Fruit fly (Drosophila melanogaster) whole organism, embryonic: Measurements from ENCODE around the gene CG32176.

Source experiments
- Atf-2 ChIP-seq: fragments of 200-800 bp; sonication (Bioruptor generic); optimal IDR thresholded peaks from 2 replicates; lab custom pipeline; 2016; ENCODE audit warnings: missing biosample characterization, missing genetic modification characterization
- BEAF-32 ChIP-seq: fragments of 200-800 bp; sonication (Bioruptor generic); optimal IDR thresholded peaks from 3 replicates; lab custom pipeline; 2017; ENCODE audit warnings: missing biosample characterization, missing genetic modification characterization, mild to moderate bottlenecking, moderate library complexity, missing genetic modification reagents
- Blimp-1 ChIP-seq: fragments of 200-800 bp; sonication (Bioruptor generic); optimal IDR thresholded peaks from 3 replicates; lab custom pipeline; 2018; ENCODE audit warnings: missing biosample characterization, missing genetic modification characterization, mild to moderate bottlenecking, moderate library complexity, missing genetic modification reagents
- CG11723 ChIP-seq: fragments of 200-800 bp; sonication (Bioruptor generic); optimal IDR thresholded peaks from 2 replicates; lab custom pipeline; 2017; ENCODE audit warnings: missing biosample characterization, mild to moderate bottlenecking, missing genetic modification characterization
- CG12104 ChIP-seq: fragments of 200-800 bp; sonication (Bioruptor generic); optimal IDR thresholded peaks from 3 replicates; lab custom pipeline; 2016; ENCODE audit warnings: missing biosample characterization, missing genetic modification characterization
- CG12942 ChIP-seq: fragments of 200-800 bp; sonication (Bioruptor generic); optimal IDR thresholded peaks from 3 replicates; lab custom pipeline; 2016; ENCODE audit warnings: missing biosample characterization, missing genetic modification characterization
- CG13624 ChIP-seq: fragments of 200-800 bp; sonication (Bioruptor generic); optimal IDR thresholded peaks from 2 replicates; lab custom pipeline; 2016; ENCODE audit warnings: missing biosample characterization, missing genetic modification characterization
- CG14965 ChIP-seq: fragments of 200-800 bp; sonication (Bioruptor generic); optimal IDR thresholded peaks from 2 replicates; lab custom pipeline; 2016; ENCODE audit warnings: missing biosample characterization, missing genetic modification characterization, borderline replicate concordance
- CG15601 ChIP-seq: fragments of 200-800 bp; sonication (Bioruptor generic); optimal IDR thresholded peaks from 3 replicates; lab custom pipeline; 2019; ENCODE audit warnings: missing biosample characterization, mild to moderate bottlenecking, missing genetic modification characterization, moderate library complexity
- CG2712 ChIP-seq: fragments of 200-800 bp; optimal IDR thresholded peaks from 3 replicates; lab custom pipeline; 2019; ENCODE audit warnings: missing biosample characterization, mild to moderate bottlenecking, missing genetic modification characterization, moderate library complexity
- CG31388 ChIP-seq: fragments of 200-800 bp; sonication (Bioruptor generic); optimal IDR thresholded peaks from 2 replicates; lab custom pipeline; 2016; ENCODE audit warnings: missing biosample characterization, missing genetic modification characterization
- CG3163 ChIP-seq: fragments of 200-800 bp; sonication (Bioruptor generic); optimal IDR thresholded peaks from 3 replicates; lab custom pipeline; 2016; ENCODE audit warnings: missing biosample characterization, missing genetic modification characterization
- CG4707 ChIP-seq: fragments of 200-800 bp; sonication (Bioruptor generic); optimal IDR thresholded peaks from 2 replicates; lab custom pipeline; 2018; ENCODE audit warnings: missing biosample characterization, mild to moderate bottlenecking, missing genetic modification characterization, moderate library complexity
- CG5245 ChIP-seq: fragments of 200-800 bp; sonication (Bioruptor generic); optimal IDR thresholded peaks from 3 replicates; lab custom pipeline; 2016; ENCODE audit warnings: missing biosample characterization, missing genetic modification characterization
- CG6175 ChIP-seq: fragments of 200-800 bp; sonication (Bioruptor generic); IDR thresholded peaks from 3 replicates; pipeline ENCODE4 v1.3.6; 2022; ENCODE audit warnings: missing biosample characterization, missing genetic modification characterization
- CG6765 ChIP-seq: fragments of 200-800 bp; sonication (Bioruptor generic); optimal IDR thresholded peaks from 3 replicates; lab custom pipeline; 2017; ENCODE audit warnings: missing biosample characterization, mild to moderate bottlenecking, missing genetic modification characterization
- CG7987 ChIP-seq: fragments of 200-800 bp; sonication (Bioruptor generic); optimal IDR thresholded peaks from 2 replicates; lab custom pipeline; 2018; ENCODE audit warnings: missing biosample characterization, mild to moderate bottlenecking, missing genetic modification characterization, moderate library complexity
- CG8281 ChIP-seq: fragments of 200-800 bp; sonication (Bioruptor generic); optimal IDR thresholded peaks from 2 replicates; lab custom pipeline; 2018; ENCODE audit warnings: missing biosample characterization, mild to moderate bottlenecking, missing genetic modification characterization, moderate library complexity
- CG8924 ChIP-seq: fragments of 200-800 bp; optimal IDR thresholded peaks from 3 replicates; lab custom pipeline; 2019; ENCODE audit warnings: missing biosample characterization, mild to moderate bottlenecking, missing genetic modification characterization, moderate library complexity
- CG9817 ChIP-seq: fragments of 200-800 bp; sonication (Bioruptor generic); optimal IDR thresholded peaks from 2 replicates; lab custom pipeline; 2018; ENCODE audit warnings: missing biosample characterization, mild to moderate bottlenecking, missing genetic modification characterization, moderate library complexity
- Dip2 ChIP-seq: fragments of 200-800 bp; sonication (Bioruptor generic); IDR thresholded peaks from 2 replicates; pipeline ENCODE4 v1.3.6; 2022; ENCODE audit warnings: missing biosample characterization, missing genetic modification characterization
- Fer1 ChIP-seq: fragments of 200-800 bp; sonication (Bioruptor generic); optimal IDR thresholded peaks from 2 replicates; lab custom pipeline; 2017; ENCODE audit warnings: missing biosample characterization, mild to moderate bottlenecking, missing genetic modification characterization
- H15 ChIP-seq: fragments of 200-800 bp; sonication (Bioruptor generic); IDR thresholded peaks from 3 replicates; pipeline ENCODE4 v1.3.6; 2022; ENCODE audit warnings: missing biosample characterization, missing genetic modification characterization
- Jarid2 ChIP-seq: fragments of 200-800 bp; sonication (Bioruptor generic); optimal IDR thresholded peaks from 3 replicates; lab custom pipeline; 2017; ENCODE audit warnings: mild to moderate bottlenecking, missing biosample characterization, missing genetic modification reagents, missing genetic modification characterization
- Lpt ChIP-seq: fragments of >200 bp; optimal IDR thresholded peaks from 2 replicates; lab custom pipeline; 2018; ENCODE audit warnings: missing biosample characterization, missing genetic modification characterization
- MTF-1 ChIP-seq: fragments of 200-800 bp; sonication (Bioruptor generic); optimal IDR thresholded peaks from 2 replicates; lab custom pipeline; 2018; ENCODE audit warnings: missing biosample characterization, mild to moderate bottlenecking, missing genetic modification characterization, borderline replicate concordance
- Med ChIP-seq: fragments of 200-800 bp; sonication (Bioruptor generic); peaks from one replicate; lab custom pipeline; 2016; ENCODE audit warnings: missing biosample characterization, missing genetic modification characterization, mild to moderate bottlenecking, inconsistent platforms, moderate library complexity
- Oli ChIP-seq: fragments of 200-800 bp; sonication (Bioruptor generic); optimal IDR thresholded peaks from 2 replicates; lab custom pipeline; 2018; ENCODE audit warnings: missing biosample characterization, mild to moderate bottlenecking, missing genetic modification characterization, moderate library complexity
- Poxn ChIP-seq: fragments of 200-800 bp; sonication (Bioruptor generic); IDR thresholded peaks from 2 replicates; pipeline ENCODE4 v1.3.6; 2022; ENCODE audit warnings: missing biosample characterization, missing genetic modification characterization
- Ravus ChIP-seq: fragments of 200-800 bp; sonication (Bioruptor generic); IDR thresholded peaks from 2 replicates; pipeline ENCODE4 v1.3.6; 2022; ENCODE audit warnings: missing biosample characterization, missing genetic modification characterization
- Sry-δ ChIP-seq: fragments of 200-800 bp; sonication (Bioruptor generic); optimal IDR thresholded peaks from 2 replicates; lab custom pipeline; 2016; ENCODE audit warnings: missing biosample characterization, missing genetic modification characterization
- al ChIP-seq: fragments of 200-800 bp; sonication (Bioruptor generic); IDR thresholded peaks from 2 replicates; pipeline ENCODE4 v1.3.6; 2022; ENCODE audit warnings: missing biosample characterization, missing genetic modification characterization
- bbx ChIP-seq: fragments of 200-800 bp; sonication (Bioruptor generic); IDR thresholded peaks from 2 replicates; pipeline ENCODE4 v1.3.6; 2022; ENCODE audit warnings: missing biosample characterization, missing genetic modification characterization; ENCODE audit not compliant: partially characterized antibody
- cg ChIP-seq: fragments of 200-800 bp; sonication (Bioruptor generic); optimal IDR thresholded peaks from 3 replicates; lab custom pipeline; 2019; ENCODE audit warnings: missing biosample characterization, mild to moderate bottlenecking, missing genetic modification characterization, moderate library complexity
- crc ChIP-seq: fragments of 200-800 bp; sonication (Bioruptor generic); optimal IDR thresholded peaks from 2 replicates; lab custom pipeline; 2016; ENCODE audit warnings: missing biosample characterization, missing genetic modification characterization
- cwo ChIP-seq: fragments of 200-800 bp; sonication (Bioruptor generic); optimal IDR thresholded peaks from 3 replicates; lab custom pipeline; 2017; ENCODE audit warnings: missing biosample characterization, missing genetic modification characterization, mild to moderate bottlenecking, moderate library complexity, missing genetic modification reagents
- dm ChIP-seq: fragments of 200-800 bp; sonication (Bioruptor generic); optimal IDR thresholded peaks from 3 replicates; lab custom pipeline; 2016; ENCODE audit warnings: missing biosample characterization, missing genetic modification characterization
- fd102C ChIP-seq: fragments of 200-800 bp; sonication (Bioruptor generic); optimal IDR thresholded peaks from 2 replicates; lab custom pipeline; 2018; ENCODE audit warnings: missing biosample characterization, mild to moderate bottlenecking, missing genetic modification characterization, moderate library complexity
- gfzf ChIP-seq: fragments of 200-800 bp; sonication (Bioruptor generic); optimal IDR thresholded peaks from 2 replicates; lab custom pipeline; 2016; ENCODE audit warnings: missing biosample characterization, mild to moderate bottlenecking, missing genetic modification characterization, moderate library complexity
- gsb-n ChIP-seq: fragments of 200-800 bp; sonication (Bioruptor generic); optimal IDR thresholded peaks from 3 replicates; lab custom pipeline; 2018; ENCODE audit warnings: missing biosample characterization, mild to moderate bottlenecking, missing genetic modification characterization
- ham ChIP-seq: fragments of 200-800 bp; sonication (Bioruptor generic); IDR thresholded peaks from 2 replicates; pipeline ENCODE4 v1.3.6; 2022; ENCODE audit warnings: missing biosample characterization, missing genetic modification characterization
- insv ChIP-seq, 2 experiments: fragments of 200-800 bp; sonication (Bioruptor generic); optimal IDR thresholded peaks; 3 replicates each; lab custom pipeline; 2016 to 2018; ENCODE audit warnings: missing biosample characterization in 2 of 2, missing genetic modification characterization in 2 of 2
- luna ChIP-seq: fragments of 200-800 bp; sonication (Bioruptor generic); optimal IDR thresholded peaks from 2 replicates; lab custom pipeline; 2016; ENCODE audit warnings: missing biosample characterization, missing genetic modification characterization
- p53 ChIP-seq: fragments of 200-800 bp; sonication (Bioruptor generic); optimal IDR thresholded peaks from 2 replicates; lab custom pipeline; 2016; ENCODE audit warnings: missing biosample characterization, missing genetic modification characterization
- repo ChIP-seq: fragments of 200-800 bp; sonication (Bioruptor generic); optimal IDR thresholded peaks from 2 replicates; lab custom pipeline; 2016; ENCODE audit warnings: missing biosample characterization, missing genetic modification characterization
- rib ChIP-seq: fragments of 200-800 bp; sonication (Bioruptor generic); IDR thresholded peaks from 2 replicates; pipeline ENCODE4 v1.3.6; 2022; ENCODE audit warnings: missing biosample characterization, missing genetic modification characterization
- ro ChIP-seq: fragments of 200-800 bp; sonication (Bioruptor generic); IDR thresholded peaks from 2 replicates; pipeline ENCODE4 v1.3.6; 2022; ENCODE audit warnings: missing biosample characterization, missing genetic modification characterization
- scrt ChIP-seq: fragments of 200-800 bp; sonication (Bioruptor generic); optimal IDR thresholded peaks from 2 replicates; lab custom pipeline; 2018; ENCODE audit warnings: missing biosample characterization, mild to moderate bottlenecking, missing genetic modification characterization, moderate library complexity
- ssp ChIP-seq: fragments of 200-800 bp; sonication (Bioruptor generic); IDR thresholded peaks from 2 replicates; pipeline ENCODE4 v1.3.6; 2022; ENCODE audit warnings: missing biosample characterization, missing genetic modification characterization
- trh ChIP-seq: fragments of 200-800 bp; sonication (Bioruptor generic); optimal IDR thresholded peaks from 2 replicates; lab custom pipeline; 2016; ENCODE audit warnings: missing biosample characterization, missing genetic modification characterization

CG32176 gene

DNA sequence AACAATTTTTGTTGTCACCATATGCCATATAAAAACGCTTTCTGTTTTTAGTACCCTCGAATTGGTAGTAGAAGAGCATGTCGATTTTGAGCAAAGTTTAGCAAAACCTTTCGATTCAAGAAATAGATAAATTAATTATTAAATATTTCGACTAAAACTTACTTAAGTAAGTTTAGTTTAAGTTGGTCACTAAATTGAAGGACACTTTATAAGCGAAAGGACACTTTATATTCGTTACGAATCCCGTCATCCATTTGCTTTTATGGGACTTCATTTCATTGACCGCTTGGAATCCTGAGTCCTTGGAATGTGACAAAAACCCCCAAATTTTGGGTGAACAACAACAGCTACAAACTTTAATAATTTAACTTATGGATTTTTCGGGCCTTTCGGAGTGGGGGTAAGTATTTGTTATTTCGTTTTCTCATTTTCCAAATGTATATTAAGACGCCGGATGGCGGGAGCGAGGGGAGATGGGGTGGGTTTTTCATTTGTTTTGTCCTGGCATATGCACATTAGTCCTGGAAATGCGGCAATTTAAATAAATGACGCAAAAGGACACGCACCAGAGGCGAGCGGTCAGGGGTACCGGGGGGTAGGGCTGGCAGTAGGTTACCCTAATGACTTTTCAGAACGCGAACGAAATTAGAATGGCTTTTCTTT, 25.3 kb downstream of the CG32176 start (continued):
- TF ChIP-seq CG8924 (tag; lab: Kevin White, UChicago) (peak; percentile 5), Poxn (GFP tag; lab: Robert Waterston, UW) (no peak), Ravus (GFP tag; lab: Robert Waterston, UW) (no peak), MTF-1 (GFP tag; lab: Kevin White, UChicago) (no peak), CG4707 (GFP tag; lab: Kevin White, UChicago) (no peak), CG31388 (GFP tag; lab: Kevin White, UChicago) (no peak), luna (GFP tag; lab: Kevin White, UChicago) (no peak), CG7987 (GFP tag; lab: Kevin White, UChicago) (no peak), Atf-2 (no peak), gsb-n (tag; lab: Kevin White, UChicago) (no peak), CG14965 (GFP tag; lab: Kevin White, UChicago) (no peak), cwo (GFP tag; lab: Kevin White, UChicago) (no peak), BEAF-32 (no peak), ro (GFP tag; lab: Robert Waterston, UW) (no peak), CG6765 (GFP tag; lab: Kevin White, UChicago) (no peak), gfzf (GFP tag; lab: Kevin White, UChicago) (no peak), dm (no peak), p53 (no peak), CG8281 (tag; lab: Kevin White, UChicago) (no peak), fd102C (GFP tag; lab: Kevin White, UChicago) (no peak), insv (GFP tag; optimal IDR thresholded peaks at IDR 0.05; lab: Kevin White, UChicago) (no peak), CG12942 (GFP tag; lab: Kevin White, UChicago) (peak; percentile 3), Med (GFP tag; lab: Kevin White, UChicago) (peak; percentile 58), CG3163 (GFP tag; lab: Kevin White, UChicago) (no peak), Jarid2 (GFP tag; lab: Kevin White, UChicago) (no peak), scrt (GFP tag; lab: Kevin White, UChicago) (no peak), CG15601 (peak; percentile 4), CG12104 (GFP tag; lab: Kevin White, UChicago) (no peak), CG5245 (GFP tag; lab: Kevin White, UChicago) (no peak), CG13624 (GFP tag; lab: Kevin White, UChicago) (no peak), Oli (tag; lab: Kevin White, UChicago) (peak; percentile 41), rib (GFP tag; lab: Robert Waterston, UW) (no peak), Fer1 (GFP tag; lab: Kevin White, UChicago) (peak; percentile 37), Blimp-1 (GFP tag; lab: Kevin White, UChicago) (peak; percentile 44), bbx (no peak), cg (no peak), CG9817 (no peak), CG2712 (tag; lab: Kevin White, UChicago) (peak; percentile 66), Lpt (GFP tag; lab: Kevin White, UChicago) (no peak), CG11723 (GFP tag; lab: Kevin White, UChicago) (no peak), trh (GFP tag; lab: Kevin White, UChicago) (no peak), Dip2 (GFP tag; lab: Robert Waterston, UW) (no peak), CG6175 (no peak), al (GFP tag; lab: Robert Waterston, UW) (no peak), repo (GFP tag; lab: Kevin White, UChicago) (no peak), ham (GFP tag; lab: Robert Waterston, UW) (no peak), ssp (GFP tag; lab: Robert Waterston, UW) (no peak), H15 (GFP tag; lab: Robert Waterston, UW) (0 out of 3 replicates have a peak, but pooled peaks have one; percentile 34), Sry-δ (no peak), crc (no peak)
